Fruit fly (Drosophila melanogaster) whole organism, embryonic: Measurements from ENCODE around the gene Rdl.

Source experiments
- Adf1 ChIP-seq: fragments of 200-800 bp; sonication (Bioruptor generic); IDR thresholded peaks from 2 replicates; pipeline ENCODE4 v1.3.6; 2022; ENCODE audit warnings: missing biosample characterization, missing genetic modification characterization
- CG10209 ChIP-seq: fragments of 200-800 bp; sonication (Bioruptor generic); optimal IDR thresholded peaks from 3 replicates; lab custom pipeline; 2017; ENCODE audit warnings: missing biosample characterization, mild to moderate bottlenecking, missing genetic modification characterization, missing genetic modification reagents
- CG10462 ChIP-seq: fragments of 200-800 bp; sonication (Bioruptor generic); optimal IDR thresholded peaks from 2 replicates; lab custom pipeline; 2016; ENCODE audit warnings: missing biosample characterization, missing genetic modification characterization
- CG10979 ChIP-seq: fragments of 200-800 bp; sonication (Bioruptor generic); optimal IDR thresholded peaks from 2 replicates; lab custom pipeline; 2018; ENCODE audit warnings: missing biosample characterization, mild to moderate bottlenecking, missing genetic modification characterization, moderate library complexity
- CG14710 ChIP-seq: fragments of 200-800 bp; sonication (Bioruptor generic); optimal IDR thresholded peaks from 3 replicates; lab custom pipeline; 2019; ENCODE audit warnings: missing biosample characterization, mild to moderate bottlenecking, missing genetic modification characterization, moderate library complexity
- CG16815 ChIP-seq: fragments of 200-800 bp; sonication (Bioruptor generic); optimal IDR thresholded peaks from 3 replicates; lab custom pipeline; 2017; ENCODE audit warnings: missing biosample characterization, mild to moderate bottlenecking, missing genetic modification characterization
- CG17359 ChIP-seq: fragments of 200-800 bp; sonication (Bioruptor generic); optimal IDR thresholded peaks from 3 replicates; lab custom pipeline; 2018; ENCODE audit warnings: missing biosample characterization, mild to moderate bottlenecking, missing genetic modification characterization, moderate library complexity
- CG18764 ChIP-seq: fragments of 200-800 bp; sonication (Bioruptor generic); optimal IDR thresholded peaks from 3 replicates; lab custom pipeline; 2016; ENCODE audit warnings: missing biosample characterization, missing genetic modification characterization
- CG2678 ChIP-seq: fragments of 200-800 bp; sonication (Bioruptor generic); optimal IDR thresholded peaks from 3 replicates; lab custom pipeline; 2019; ENCODE audit warnings: missing biosample characterization, mild to moderate bottlenecking, missing genetic modification characterization, moderate library complexity
- CG9727 ChIP-seq: fragments of 200-800 bp; sonication (Bioruptor generic); optimal IDR thresholded peaks from 3 replicates; lab custom pipeline; 2017; ENCODE audit warnings: missing biosample characterization, mild to moderate bottlenecking, missing genetic modification characterization
- D19A ChIP-seq: fragments of 200-800 bp; optimal IDR thresholded peaks from 3 replicates; lab custom pipeline; 2019; ENCODE audit warnings: missing biosample characterization, mild to moderate bottlenecking, missing genetic modification characterization, moderate library complexity
- Ets65A ChIP-seq: fragments of 200-800 bp; sonication (Bioruptor generic); peaks from one replicate; lab custom pipeline; 2016; ENCODE audit warnings: missing biosample characterization, missing genetic modification characterization
- GATAe ChIP-seq: fragments of 200-800 bp; sonication (Bioruptor generic); conservative IDR thresholded peaks from 2 replicates; pipeline ENCODE4 v1.3.6; 2022; ENCODE audit warnings: missing biosample characterization, missing genetic modification characterization
- Lim3 ChIP-seq: fragments of 200-800 bp; sonication (Bioruptor generic); IDR thresholded peaks from 2 replicates; pipeline ENCODE4 v1.3.6; 2022; ENCODE audit warnings: missing biosample characterization, missing genetic modification characterization
- Myb ChIP-seq: fragments of 200-800 bp; sonication (Bioruptor generic); optimal IDR thresholded peaks from 2 replicates; lab custom pipeline; 2016; ENCODE audit warnings: missing biosample characterization, missing genetic modification characterization
- PHDP ChIP-seq: fragments of 200-800 bp; sonication (Bioruptor generic); optimal IDR thresholded peaks from 3 replicates; lab custom pipeline; 2018; ENCODE audit warnings: missing biosample characterization, mild to moderate bottlenecking, missing genetic modification characterization, moderate library complexity
- Side ChIP-seq: fragments of 200-800 bp; sonication (Bioruptor generic); optimal IDR thresholded peaks from 2 replicates; lab custom pipeline; 2016; ENCODE audit warnings: missing biosample characterization, missing genetic modification characterization
- Sox100B ChIP-seq: fragments of 200-800 bp; sonication (Bioruptor generic); optimal IDR thresholded peaks from 3 replicates; lab custom pipeline; 2018; ENCODE audit warnings: missing biosample characterization, mild to moderate bottlenecking, missing genetic modification characterization
- TFAM ChIP-seq: fragments of 200-800 bp; sonication (Bioruptor generic); optimal IDR thresholded peaks from 2 replicates; lab custom pipeline; 2017; ENCODE audit warnings: missing biosample characterization, missing genetic modification characterization, inconsistent platforms
- Trl ChIP-seq, 3 experiments: fragments of >200 bp in 2 of 3; fragments of 200-800 bp in 1 of 3; sonication (Bioruptor generic) in 1 of 3; optimal IDR thresholded peaks; 2 replicates in 1 of 3; 3 replicates in 2 of 3; lab custom pipeline; 2016 to 2017; ENCODE audit warnings: missing biosample characterization in 1 of 3, missing genetic modification characterization in 1 of 3
- Xrp1 ChIP-seq: fragments of 200-800 bp; sonication (Bioruptor generic); IDR thresholded peaks from 2 replicates; pipeline ENCODE4 v1.3.6; 2022; ENCODE audit warnings: missing biosample characterization, missing genetic modification characterization
- ap ChIP-seq: fragments of 200-800 bp; sonication (Bioruptor generic); IDR thresholded peaks from 2 replicates; pipeline ENCODE4 v1.3.6; 2022; ENCODE audit warnings: missing biosample characterization, missing genetic modification characterization
- br ChIP-seq: fragments of >200 bp; optimal IDR thresholded peaks from 2 replicates; lab custom pipeline; 2017
- cato ChIP-seq: fragments of 200-800 bp; sonication (Bioruptor generic); optimal IDR thresholded peaks from 2 replicates; lab custom pipeline; 2016; ENCODE audit warnings: missing biosample characterization, missing genetic modification characterization, borderline replicate concordance
- chm ChIP-seq: fragments of 200-800 bp; sonication (Bioruptor generic); IDR thresholded peaks from 2 replicates; pipeline ENCODE4 v1.3.6; 2022; ENCODE audit warnings: missing biosample characterization, missing genetic modification characterization
- danr ChIP-seq: fragments of 200-800 bp; sonication (Bioruptor generic); IDR thresholded peaks from 2 replicates; pipeline ENCODE4 v1.3.6; 2022; ENCODE audit warnings: missing biosample characterization, missing genetic modification characterization
- dmrt11E ChIP-seq: fragments of 200-800 bp; sonication (Bioruptor generic); optimal IDR thresholded peaks from 3 replicates; lab custom pipeline; 2018; ENCODE audit warnings: missing biosample characterization, mild to moderate bottlenecking, missing genetic modification characterization, moderate library complexity
- eyg ChIP-seq: fragments of 200-800 bp; sonication (Bioruptor generic); optimal IDR thresholded peaks from 3 replicates; lab custom pipeline; 2016; ENCODE audit warnings: missing biosample characterization, missing genetic modification characterization
- fd102C ChIP-seq: fragments of 200-800 bp; sonication (Bioruptor generic); optimal IDR thresholded peaks from 2 replicates; lab custom pipeline; 2018; ENCODE audit warnings: missing biosample characterization, mild to moderate bottlenecking, missing genetic modification characterization, moderate library complexity
- lab ChIP-seq: fragments of 200-800 bp; sonication (Bioruptor generic); optimal IDR thresholded peaks from 3 replicates; lab custom pipeline; 2017; ENCODE audit warnings: missing biosample characterization, missing genetic modification characterization, mild to moderate bottlenecking, moderate library complexity, missing genetic modification reagents
- lmd ChIP-seq: fragments of 200-800 bp; sonication (Bioruptor generic); IDR thresholded peaks from 2 replicates; pipeline ENCODE4 v1.3.6; 2022; ENCODE audit warnings: missing biosample characterization, missing genetic modification characterization
- nerfin-2 ChIP-seq: fragments of 200-800 bp; sonication (Bioruptor generic); IDR thresholded peaks from 2 replicates; pipeline ENCODE4 v1.3.6; 2022; ENCODE audit warnings: missing biosample characterization, missing genetic modification characterization; ENCODE audit not compliant: partially characterized antibody
- schlank ChIP-seq: fragments of 200-800 bp; sonication (Bioruptor generic); optimal IDR thresholded peaks from 2 replicates; lab custom pipeline; 2018; ENCODE audit warnings: missing biosample characterization, mild to moderate bottlenecking, missing genetic modification characterization
- shn ChIP-seq: fragments of 200-800 bp; sonication (Bioruptor generic); optimal IDR thresholded peaks from 3 replicates; lab custom pipeline; 2016; ENCODE audit warnings: missing biosample characterization, missing genetic modification characterization
- sqz ChIP-seq: fragments of 200-800 bp; sonication (Bioruptor generic); optimal IDR thresholded peaks from 3 replicates; lab custom pipeline; 2018; ENCODE audit warnings: missing biosample characterization, mild to moderate bottlenecking, missing genetic modification characterization
- tio ChIP-seq: fragments of 200-800 bp; sonication (Bioruptor generic); optimal IDR thresholded peaks from 2 replicates; lab custom pipeline; 2017; ENCODE audit warnings: missing biosample characterization, missing genetic modification characterization, inconsistent platforms
- unc-4 ChIP-seq: fragments of 200-800 bp; sonication (Bioruptor generic); IDR thresholded peaks from 2 replicates; pipeline ENCODE4 v1.3.6; 2022; ENCODE audit warnings: missing biosample characterization, missing genetic modification characterization; ENCODE audit not compliant: partially characterized antibody
- wdn ChIP-seq: fragments of 200-800 bp; sonication (Bioruptor generic); IDR thresholded peaks from 2 replicates; pipeline ENCODE4 v1.3.6; 2022; ENCODE audit warnings: missing biosample characterization, missing genetic modification characterization
- z ChIP-seq: fragments of 200-800 bp; sonication (Bioruptor generic); IDR thresholded peaks from 3 replicates; pipeline ENCODE4 v1.3.6; 2022; ENCODE audit warnings: missing biosample characterization, missing genetic modification characterization
- zfh2 ChIP-seq: fragments of 200-800 bp; sonication (Bioruptor generic); optimal IDR thresholded peaks from 2 replicates; lab custom pipeline; 2016; ENCODE audit warnings: missing biosample characterization, missing genetic modification characterization

The Rdl gene

DNA sequence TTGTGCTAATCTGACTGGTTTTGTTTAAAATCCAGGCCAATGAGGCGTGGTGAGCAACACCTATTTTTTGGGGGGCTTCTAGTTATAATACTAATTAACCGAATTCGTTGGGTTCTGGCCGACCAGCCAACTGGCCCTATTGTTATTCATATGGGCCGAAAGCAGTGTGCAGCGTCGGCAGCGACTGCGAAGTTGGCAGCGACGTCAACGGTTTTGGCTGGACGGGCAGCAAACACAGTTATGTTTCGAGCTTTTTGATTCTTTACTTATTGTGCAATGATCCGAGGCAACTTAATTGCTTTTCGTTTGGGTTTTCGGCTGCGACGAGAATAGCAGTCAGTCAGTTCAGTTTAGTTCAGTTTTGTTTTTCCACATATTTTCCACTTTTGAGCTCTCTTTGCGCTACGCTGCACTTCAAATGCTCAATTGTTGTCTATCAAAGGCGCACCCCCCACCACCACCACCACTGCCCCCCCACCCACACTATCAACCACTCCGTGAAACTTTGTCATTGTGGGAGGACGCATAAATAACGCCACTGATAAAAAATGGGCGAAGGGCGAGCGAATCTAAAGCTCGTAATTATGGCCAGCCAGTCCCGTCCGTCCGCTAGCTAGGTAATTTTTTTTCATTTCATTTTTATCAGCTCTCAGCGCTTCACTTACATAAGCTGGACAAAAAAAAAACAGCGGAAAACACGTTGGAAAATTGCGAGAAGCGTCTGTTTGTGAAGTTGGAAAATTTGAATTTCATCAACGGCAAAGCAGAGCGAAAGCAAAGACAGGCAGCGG is 55.7 kb downstream of the Rdl start (continued):
- TF ChIP-seq unc-4 (GFP tag; lab: Robert Waterston, UW) (no peak), CG10209 (GFP tag; lab: Kevin White, UChicago) (no peak), zfh2 (peak; percentile 2), Side (GFP tag; lab: Kevin White, UChicago) (no peak), shn (no peak), br (lab: Kevin White, UChicago) (no peak), Xrp1 (GFP tag; lab: Robert Waterston, UW) (no peak), GATAe (GFP tag; lab: Robert Waterston, UW) (peak; percentile 23; the same call in 1 of the 2 replicates), Lim3 (GFP tag; lab: Robert Waterston, UW) (peak; percentile 13; the same call in 1 of the 2 replicates), CG17359 (peak; percentile 46), CG9727 (GFP tag; lab: Kevin White, UChicago) (peak; percentile 19), D19A (tag; lab: Kevin White, UChicago) (peak; percentile 12), TFAM (GFP tag; lab: Kevin White, UChicago) (no peak), tio (GFP tag; lab: Kevin White, UChicago) (peak; percentile 53), wdn (no peak), ap (GFP tag; lab: Robert Waterston, UW) (no peak), Ets65A (GFP tag; lab: Kevin White, UChicago) (peak; percentile 39), CG18764 (GFP tag; lab: Kevin White, UChicago) (no peak), Sox100B (no peak), z (GFP tag; lab: Robert Waterston, UW) (peak; percentile 37; the same call in 1 of the 3 replicates), chm (GFP tag; lab: Robert Waterston, UW) (no peak), sqz (GFP tag; lab: Kevin White, UChicago) (peak; percentile 46), cato (GFP tag; lab: Kevin White, UChicago) (no peak), lab (peak; percentile 20), Myb (GFP tag; lab: Kevin White, UChicago) (no peak), dmrt11E (no peak), danr (no peak), CG2678 (tag; lab: Kevin White, UChicago) (peak; percentile 38), CG10462 (no peak), fd102C (GFP tag; lab: Kevin White, UChicago) (no peak), PHDP (tag; lab: Kevin White, UChicago) (no peak), Trl (optimal IDR thresholded peaks at IDR 0.05; lab: Kevin White, UChicago) (peak in 1 of 2 experiments; percentile 22), Trl (GFP tag; optimal IDR thresholded peaks at IDR 0.05; lab: Kevin White, UChicago) (no peak), CG16815 (GFP tag; lab: Kevin White, UChicago) (peak; percentile 15), schlank (no peak), nerfin-2 (no peak), CG14710 (no peak), Adf1 (GFP tag; lab: Robert Waterston, UW) (peak; percentile 74), eyg (GFP tag; lab: Kevin White, UChicago) (no peak), lmd (GFP tag; lab: Robert Waterston, UW) (peak; percentile 40), CG10979 (tag; lab: Kevin White, UChicago) (no peak)
